Worm (Caenorhabditis elegans): Measurements from ENCODE around the gene srh-178.
A peak's percentile ranks its signal among the peaks of the same experiment; 100 is the strongest.

The srh-178 gene

ce11 chrV:18504610-18505009, 24.5 kb upstream of the srh-178 start:
- TF ChIP-seq mab-5 (tag; optimal IDR thresholded peaks at IDR 0.05) (no peak), zip-8 (tag; optimal IDR thresholded peaks at IDR 0.05) (no peak), tbx-8 (GFP tag; optimal IDR thresholded peaks at IDR 0.05) (no peak), mls-2 (tag; optimal IDR thresholded peaks at IDR 0.05) (no peak), unc-120 (tag; optimal IDR thresholded peaks at IDR 0.05; ENCODE audit: poor library complexity, severe bottlenecking) (no peak), unc-62 (GFP tag; optimal IDR thresholded peaks at IDR 0.05) (no peak), nhr-12 (tag; optimal IDR thresholded peaks at IDR 0.05) (no peak), flh-1 (GFP tag; optimal IDR thresholded peaks at IDR 0.05) (no peak), lsy-2 (tag; optimal IDR thresholded peaks at IDR 0.05) (no peak), pha-4 (tag; optimal IDR thresholded peaks at IDR 0.05) (no peak), lin-13 (tag; optimal IDR thresholded peaks at IDR 0.05) (no peak), elt-3 (tag; optimal IDR thresholded peaks at IDR 0.05) (no peak), nhr-237 (tag; optimal IDR thresholded peaks at IDR 0.05) (no peak), snpc-4 (tag; optimal IDR thresholded peaks at IDR 0.05) (no peak), nhr-76 (tag; optimal IDR thresholded peaks at IDR 0.05) (no peak), hlh-1 (tag; optimal IDR thresholded peaks at IDR 0.05) (no peak), nhr-2 (tag; optimal IDR thresholded peaks at IDR 0.05) (no peak), ceh-39 (tag; optimal IDR thresholded peaks at IDR 0.05) (no peak)

ce11 chrV:18491961-18492360, 11.8 kb upstream of the srh-178 start, which contains the start of gene slo-1:
Gene slo-1 (plus strand): TSS chrV:18492261.
- no peak for TF ChIP-seq sptf-1 (tag; optimal IDR thresholded peaks at IDR 0.05)
- no peak for TF ChIP-seq mab-5 (tag; optimal IDR thresholded peaks at IDR 0.05)
- no peak for TF ChIP-seq blmp-1 (tag; optimal IDR thresholded peaks at IDR 0.05)
- TF ChIP-seq ceh-39 (tag; optimal IDR thresholded peaks at IDR 0.05): no peak
- peak; percentile 42 for TF ChIP-seq ces-1 (GFP tag; optimal IDR thresholded peaks at IDR 0.05)

- TF ChIP-seq sem-2 (GFP tag; optimal IDR thresholded peaks at IDR 0.05) (no peak), M03D4.4 (tag; optimal IDR thresholded peaks at IDR 0.05) (peak; percentile 26), hlh-1 (tag; optimal IDR thresholded peaks at IDR 0.05) (peak; percentile 59), ham-2 (GFP tag; optimal IDR thresholded peaks at IDR 0.05) (no peak), drap-1 (GFP tag; optimal IDR thresholded peaks at IDR 0.05) (peak; percentile 71), ces-1 (GFP tag; optimal IDR thresholded peaks at IDR 0.05) (peak; percentile 45), nhr-12 (tag; optimal IDR thresholded peaks at IDR 0.05) (no peak), unc-120 (tag; optimal IDR thresholded peaks at IDR 0.05; ENCODE audit: poor library complexity, severe bottlenecking) (peak; percentile 90), bed-3 (GFP tag; optimal IDR thresholded peaks at IDR 0.05) (no peak), elt-1 (tag; optimal IDR thresholded peaks at IDR 0.05; ENCODE audit: borderline replicate concordance, insufficient read depth) (no peak), lin-13 (tag; optimal IDR thresholded peaks at IDR 0.05) (no peak), mep-1 (tag; optimal IDR thresholded peaks at IDR 0.05) (no peak), flh-1 (GFP tag; optimal IDR thresholded peaks at IDR 0.05) (no peak), nhr-237 (tag; optimal IDR thresholded peaks at IDR 0.05) (no peak), cnd-1 (tag; optimal IDR thresholded peaks at IDR 0.05) (no peak), unc-62 (GFP tag; optimal IDR thresholded peaks at IDR 0.05) (peak; percentile 19), snpc-4 (tag; optimal IDR thresholded peaks at IDR 0.05) (no peak), nhr-76 (tag; optimal IDR thresholded peaks at IDR 0.05) (no peak), lin-32 (GFP tag; optimal IDR thresholded peaks at IDR 0.05) (no peak), lsy-2 (tag; optimal IDR thresholded peaks at IDR 0.05) (no peak), mab-5 (tag; optimal IDR thresholded peaks at IDR 0.05) (no peak), ztf-11 (tag; optimal IDR thresholded peaks at IDR 0.05) (no peak), mls-2 (tag; optimal IDR thresholded peaks at IDR 0.05) (peak; percentile 17), tbx-8 (GFP tag; optimal IDR thresholded peaks at IDR 0.05) (no peak), sptf-1 (tag; optimal IDR thresholded peaks at IDR 0.05) (no peak), elt-3 (tag; optimal IDR thresholded peaks at IDR 0.05) (no peak)
Observed at ce11 chrV:18490284-18490832, 10.2 kb upstream of the srh-178 start.

ce11 chrV:18487158-18487557, 7.0 kb upstream of the srh-178 start, which contains the start of gene Y51A2D.18:
Gene Y51A2D.18 (minus strand): TSS chrV:18487258.
- TF ChIP-seq ham-2 (GFP tag; optimal IDR thresholded peaks at IDR 0.05) (no peak), zip-8 (tag; optimal IDR thresholded peaks at IDR 0.05) (no peak), ztf-11 (tag; optimal IDR thresholded peaks at IDR 0.05) (no peak), flh-1 (GFP tag; optimal IDR thresholded peaks at IDR 0.05) (no peak), drap-1 (GFP tag; optimal IDR thresholded peaks at IDR 0.05) (no peak), lin-32 (GFP tag; optimal IDR thresholded peaks at IDR 0.05) (no peak), mls-2 (tag; optimal IDR thresholded peaks at IDR 0.05) (no peak), sem-2 (GFP tag; optimal IDR thresholded peaks at IDR 0.05) (no peak), nhr-12 (tag; optimal IDR thresholded peaks at IDR 0.05) (no peak), ces-1 (GFP tag; optimal IDR thresholded peaks at IDR 0.05) (no peak), M03D4.4 (tag; optimal IDR thresholded peaks at IDR 0.05) (no peak), nhr-28 (tag; optimal IDR thresholded peaks at IDR 0.05) (no peak), unc-39 (tag; optimal IDR thresholded peaks at IDR 0.05) (no peak)
